Fruit fly (Drosophila melanogaster) whole organism, prepupa: ENCODE data around the gene PIP82.

Source experiments
- Blimp-1 ChIP-seq: fragments of 200-800 bp; sonication (Bioruptor generic); optimal IDR thresholded peaks from 3 replicates; lab custom pipeline; 2017; ENCODE audit warnings: missing biosample characterization, missing genetic modification characterization, mild to moderate bottlenecking, moderate library complexity, missing genetic modification reagents
- CG11762 ChIP-seq: fragments of 200-800 bp; sonication (Bioruptor generic); optimal IDR thresholded peaks from 3 replicates; lab custom pipeline; 2016; ENCODE audit warnings: missing biosample characterization, missing genetic modification characterization; ENCODE audit not compliant: insufficient read depth
- CG11902 ChIP-seq: fragments of 200-800 bp; sonication (Bioruptor generic); optimal IDR thresholded peaks from 3 replicates; lab custom pipeline; 2016; ENCODE audit warnings: missing biosample characterization, missing genetic modification characterization
- CG15336 ChIP-seq: fragments of 200-800 bp; sonication (Bioruptor generic); IDR thresholded peaks from 2 replicates; pipeline ENCODE4 v1.3.6; 2022; ENCODE audit warnings: missing biosample characterization, missing genetic modification characterization
- CG3032 ChIP-seq: fragments of 200-800 bp; optimal IDR thresholded peaks from 2 replicates; lab custom pipeline; 2019; ENCODE audit warnings: missing biosample characterization, mild to moderate bottlenecking, missing genetic modification characterization, moderate library complexity
- CG31627 ChIP-seq: fragments of 200-800 bp; sonication (Bioruptor generic); optimal IDR thresholded peaks from 3 replicates; lab custom pipeline; 2016; ENCODE audit warnings: missing biosample characterization, missing genetic modification characterization
- CG34406 ChIP-seq: fragments of 200-800 bp; sonication (Bioruptor generic); optimal IDR thresholded peaks from 3 replicates; lab custom pipeline; 2016; ENCODE audit warnings: missing biosample characterization, missing genetic modification characterization
- CG4318 ChIP-seq: fragments of 200-800 bp; sonication (Bioruptor generic); optimal IDR thresholded peaks from 3 replicates; lab custom pipeline; 2017; ENCODE audit warnings: missing biosample characterization, mild to moderate bottlenecking, missing genetic modification characterization
- CG6276 ChIP-seq: fragments of 200-800 bp; sonication (Bioruptor generic); optimal IDR thresholded peaks from 2 replicates; lab custom pipeline; 2017; ENCODE audit warnings: missing biosample characterization, mild to moderate bottlenecking, missing genetic modification characterization
- CG7368 ChIP-seq: fragments of 200-800 bp; sonication (Bioruptor generic); optimal IDR thresholded peaks from 3 replicates; lab custom pipeline; 2016; ENCODE audit warnings: missing biosample characterization, missing genetic modification characterization
- CG8319 ChIP-seq: fragments of 200-800 bp; sonication (Bioruptor generic); optimal IDR thresholded peaks from 3 replicates; lab custom pipeline; 2016; ENCODE audit warnings: missing biosample characterization, missing genetic modification characterization
- CG8632 ChIP-seq: fragments of 200-800 bp; sonication (Bioruptor generic); optimal IDR thresholded peaks from 3 replicates; lab custom pipeline; 2016; ENCODE audit warnings: missing biosample characterization, missing genetic modification characterization
- Eip75B ChIP-seq: fragments of 200-800 bp; sonication (Bioruptor generic); optimal IDR thresholded peaks from 3 replicates; lab custom pipeline; 2016; ENCODE audit warnings: missing biosample characterization, missing genetic modification characterization
- Eip78C ChIP-seq: fragments of 200-800 bp; sonication (Bioruptor generic); peaks from one replicate; lab custom pipeline; 2016; ENCODE audit warnings: missing biosample characterization, missing genetic modification characterization
- Eip93F ChIP-seq: fragments of 200-800 bp; sonication (Bioruptor generic); optimal IDR thresholded peaks from 2 replicates; lab custom pipeline; 2016; ENCODE audit warnings: missing biosample characterization, mild to moderate bottlenecking, missing genetic modification characterization
- Gug ChIP-seq: fragments of 200-800 bp; sonication (Bioruptor generic); IDR thresholded peaks from 2 replicates; pipeline ENCODE4 v1.3.6; 2022; ENCODE audit warnings: missing biosample characterization, missing genetic modification characterization
- Hr38 ChIP-seq: sonication (Bioruptor generic); optimal IDR thresholded peaks from 2 replicates; lab custom pipeline; 2016; ENCODE audit warnings: missing biosample characterization, missing genetic modification characterization
- Hr39 ChIP-seq: fragments of 200-800 bp; sonication (Bioruptor generic); optimal IDR thresholded peaks from 2 replicates; lab custom pipeline; 2016; ENCODE audit warnings: missing biosample characterization, missing genetic modification characterization
- Hr4 ChIP-seq: fragments of 200-800 bp; sonication (Bioruptor generic); optimal IDR thresholded peaks from 3 replicates; lab custom pipeline; 2016; ENCODE audit warnings: missing biosample characterization, missing genetic modification characterization
- Lpt ChIP-seq: fragments of 200-800 bp; sonication (Bioruptor generic); optimal IDR thresholded peaks from 3 replicates; lab custom pipeline; 2016; ENCODE audit warnings: missing biosample characterization, missing genetic modification characterization
- Met ChIP-seq: fragments of 200-800 bp; sonication (Bioruptor generic); optimal IDR thresholded peaks from 3 replicates; lab custom pipeline; 2016; ENCODE audit warnings: missing biosample characterization, missing genetic modification characterization
- OdsH ChIP-seq: fragments of 200-800 bp; sonication (Bioruptor generic); optimal IDR thresholded peaks from 3 replicates; lab custom pipeline; 2016; ENCODE audit warnings: missing biosample characterization, missing genetic modification characterization
- Sox14 ChIP-seq: fragments of 200-800 bp; sonication (Bioruptor generic); optimal IDR thresholded peaks from 3 replicates; lab custom pipeline; 2016; ENCODE audit warnings: missing biosample characterization, missing genetic modification characterization
- Sox15 ChIP-seq: fragments of 200-800 bp; sonication (Bioruptor generic); optimal IDR thresholded peaks from 3 replicates; lab custom pipeline; 2016; ENCODE audit warnings: missing biosample characterization, missing genetic modification characterization
- achi ChIP-seq: fragments of 200-800 bp; sonication (Bioruptor generic); optimal IDR thresholded peaks from 3 replicates; lab custom pipeline; 2016; ENCODE audit warnings: missing biosample characterization, missing genetic modification characterization
- acj6 ChIP-seq: fragments of 200-800 bp; sonication (Bioruptor generic); optimal IDR thresholded peaks from 3 replicates; lab custom pipeline; 2016; ENCODE audit warnings: missing biosample characterization, missing genetic modification characterization
- dac ChIP-seq: fragments of 200-800 bp; sonication (Bioruptor generic); optimal IDR thresholded peaks from 2 replicates; lab custom pipeline; 2017; ENCODE audit warnings: missing biosample characterization, mild to moderate bottlenecking, missing genetic modification characterization
- dsx ChIP-seq: fragments of 200-800 bp; optimal IDR thresholded peaks from 3 replicates; lab custom pipeline; 2019; ENCODE audit warnings: missing biosample characterization, mild to moderate bottlenecking, missing genetic modification characterization, moderate library complexity; ENCODE audit not compliant: poor library complexity, severe bottlenecking
- esn ChIP-seq: fragments of 200-800 bp; sonication (Bioruptor generic); optimal IDR thresholded peaks from 2 replicates; lab custom pipeline; 2016; ENCODE audit warnings: missing biosample characterization, mild to moderate bottlenecking, missing genetic modification characterization, moderate library complexity
- fd59A ChIP-seq: fragments of 200-800 bp; sonication (Bioruptor generic); optimal IDR thresholded peaks from 2 replicates; lab custom pipeline; 2017; ENCODE audit warnings: missing biosample characterization, mild to moderate bottlenecking, missing genetic modification characterization, missing genetic modification reagents
- fd85E ChIP-seq: fragments of 200-800 bp; sonication (Bioruptor generic); optimal IDR thresholded peaks from 3 replicates; lab custom pipeline; 2016; ENCODE audit warnings: missing biosample characterization, missing genetic modification characterization
- net ChIP-seq: fragments of 200-800 bp; sonication (Bioruptor generic); optimal IDR thresholded peaks from 3 replicates; lab custom pipeline; 2016; ENCODE audit warnings: missing biosample characterization, missing genetic modification characterization
- pdm3 ChIP-seq: fragments of 200-800 bp; sonication (Bioruptor generic); optimal IDR thresholded peaks from 3 replicates; lab custom pipeline; 2016; ENCODE audit warnings: missing biosample characterization, missing genetic modification characterization
- spab ChIP-seq: fragments of 200-800 bp; sonication (Bioruptor generic); optimal IDR thresholded peaks from 2 replicates; lab custom pipeline; 2017; ENCODE audit warnings: missing biosample characterization, mild to moderate bottlenecking, missing genetic modification characterization, missing genetic modification reagents
- ss ChIP-seq, 2 experiments: fragments of 200-800 bp; sonication (Bioruptor generic); optimal IDR thresholded peaks; 2 replicates in 1 of 2; 3 replicates in 1 of 2; lab custom pipeline; 2017 to 2018; ENCODE audit warnings: mild to moderate bottlenecking in 2 of 2, missing biosample characterization in 2 of 2, missing genetic modification characterization in 2 of 2, moderate library complexity in 1 of 2
- svp ChIP-seq: fragments of 200-800 bp; sonication (Bioruptor generic); peaks from one replicate; lab custom pipeline; 2016; ENCODE audit warnings: missing biosample characterization, missing genetic modification characterization
- topi ChIP-seq: fragments of 200-800 bp; sonication (Bioruptor generic); optimal IDR thresholded peaks from 3 replicates; lab custom pipeline; 2016; ENCODE audit warnings: missing biosample characterization, missing genetic modification characterization
- vri ChIP-seq: fragments of 200-800 bp; sonication (Bioruptor generic); optimal IDR thresholded peaks from 3 replicates; lab custom pipeline; 2016; ENCODE audit warnings: missing biosample characterization, mild to moderate bottlenecking, missing genetic modification characterization

PIP82 gene

dm6 chrX:8490291-8490975 lies 39.1 kb downstream of the PIP82 start:
- TF ChIP-seq esn (GFP tag; lab: Kevin White, UChicago) (no peak), CG8632 (no peak), Eip78C (GFP tag; lab: Kevin White, UChicago) (peak; percentile 47), net (GFP tag; lab: Kevin White, UChicago) (no peak), Blimp-1 (GFP tag; lab: Kevin White, UChicago) (no peak), vri (peak; percentile 3), CG3032 (tag; lab: Kevin White, UChicago) (no peak), Met (GFP tag; lab: Kevin White, UChicago) (no peak), Eip93F (no peak)

DNA sequence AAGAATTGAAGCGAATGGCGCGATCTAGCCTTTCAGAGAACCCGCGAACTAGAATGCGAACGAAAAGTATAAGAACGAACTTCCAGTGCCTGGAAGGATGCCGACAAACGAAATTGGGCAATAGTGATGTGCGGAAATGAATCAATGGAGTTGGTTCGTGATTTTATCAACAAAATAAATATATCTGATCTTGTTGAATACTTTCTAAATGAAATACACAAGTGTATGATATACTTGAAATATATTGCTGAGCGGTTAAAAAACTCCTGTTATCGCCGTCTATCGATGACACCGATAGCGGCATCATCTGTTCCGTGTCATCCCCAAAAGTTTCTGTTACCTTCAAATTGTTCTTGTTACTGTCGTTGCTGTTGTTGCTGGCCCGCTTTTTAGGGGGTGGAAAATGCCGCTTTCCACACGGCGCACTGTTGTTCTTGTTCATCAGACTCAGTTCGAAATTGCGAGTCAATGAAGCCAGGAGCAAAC lies 40.0 kb downstream of the PIP82 start, which contains the start of gene otu:
otu (minus strand) TSS at position 51 of the 486 bp plus-strand sequence.
- TF ChIP-seq CG11902 (GFP tag; lab: Kevin White, UChicago): no peak
- TF ChIP-seq Gug (GFP tag; lab: Robert Waterston, UW): no peak
- no peak for TF ChIP-seq Hr4 (GFP tag; lab: Kevin White, UChicago)
- no peak for TF ChIP-seq Met (GFP tag; lab: Kevin White, UChicago)
- no peak for TF ChIP-seq Hr39 (GFP tag; lab: Kevin White, UChicago)
- no peak for TF ChIP-seq Blimp-1 (GFP tag; lab: Kevin White, UChicago)

DNA sequence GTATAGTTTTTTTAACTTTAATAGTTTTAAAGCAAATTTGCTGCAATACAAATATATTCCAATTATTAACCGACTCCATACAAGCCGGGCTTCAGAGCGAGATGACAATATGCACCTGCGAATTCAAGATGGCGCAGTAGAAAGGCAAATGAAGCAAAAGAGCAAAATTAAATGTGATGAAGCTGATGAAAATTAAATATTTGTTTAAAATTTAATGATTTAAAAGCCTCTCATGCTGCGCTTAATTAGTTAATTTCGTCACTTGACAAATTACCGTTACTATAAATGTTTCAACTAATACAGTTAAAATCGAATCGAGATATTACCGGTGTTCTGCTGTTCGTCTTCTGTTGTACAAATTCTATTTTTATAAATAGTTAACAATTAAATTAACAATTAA lies 40.5 kb downstream of the PIP82 start, which contains the start of gene CG33181:
CG33181 (plus strand) TSS at position 301 of the 400 bp plus-strand sequence.
- TF ChIP-seq pdm3 (GFP tag; lab: Kevin White, UChicago) (no peak), Hr38 (GFP tag; lab: Kevin White, UChicago) (no peak), Eip75B (GFP tag; lab: Kevin White, UChicago) (no peak), CG4318 (GFP tag; lab: Kevin White, UChicago) (no peak), CG3032 (tag; lab: Kevin White, UChicago) (no peak), CG34406 (GFP tag; lab: Kevin White, UChicago) (no peak), Eip78C (GFP tag; lab: Kevin White, UChicago) (no peak), CG6276 (GFP tag; lab: Kevin White, UChicago) (no peak), CG11762 (no peak), CG31627 (GFP tag; lab: Kevin White, UChicago) (no peak), Gug (GFP tag; lab: Robert Waterston, UW) (no peak), Sox14 (GFP tag; lab: Kevin White, UChicago) (no peak)
- TF ChIP-seq, all 60 proteins: peak for 0

dm6 chrX:8484778-8485177 lies 44.7 kb downstream of the PIP82 start:
- TF ChIP-seq CG7368 (GFP tag; lab: Kevin White, UChicago): no peak
- TF ChIP-seq fd59A: no peak

DNA sequence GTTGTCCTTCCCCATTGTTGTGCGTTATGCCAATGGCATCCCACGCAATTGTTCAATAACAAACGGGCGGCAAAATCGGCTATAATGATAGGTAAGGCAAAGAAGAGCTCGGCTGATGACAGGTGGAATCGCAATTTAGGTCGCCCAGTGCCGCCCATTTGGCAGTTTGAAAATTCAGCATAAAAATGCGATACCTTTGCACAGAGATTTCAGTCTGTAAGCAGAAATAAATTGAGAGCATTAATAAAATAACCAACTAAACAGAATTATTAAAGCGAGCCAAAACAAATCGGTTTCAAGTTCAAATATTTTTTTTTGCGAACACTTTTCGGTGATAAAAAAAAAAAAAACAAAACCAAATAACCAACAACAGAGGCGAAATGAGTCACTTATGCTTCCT lies 45.8 kb downstream of the PIP82 start, which contains the start of gene CG33223:
CG33223 (minus strand) TSS at position 215 of the 400 bp plus-strand sequence.
- TF ChIP-seq spab (GFP tag; lab: Kevin White, UChicago): no peak
- no peak for TF ChIP-seq CG15336 (GFP tag; lab: Robert Waterston, UW)
- TF ChIP-seq ss (GFP tag; optimal IDR thresholded peaks at IDR 0.05; lab: Kevin White, UChicago): no peak
- no peak for TF ChIP-seq esn (GFP tag; lab: Kevin White, UChicago)
- TF ChIP-seq Gug (GFP tag; lab: Robert Waterston, UW): no peak
- no peak for TF ChIP-seq net (GFP tag; lab: Kevin White, UChicago)
- TF ChIP-seq Hr4 (GFP tag; lab: Kevin White, UChicago): no peak
- TF ChIP-seq Hr39 (GFP tag; lab: Kevin White, UChicago): no peak
- TF ChIP-seq, all 60 proteins: peak for 0

- TF ChIP-seq CG4318 (GFP tag; lab: Kevin White, UChicago) (no peak), achi (no peak), fd85E (GFP tag; lab: Kevin White, UChicago) (no peak), dac (no peak), dsx (GFP tag; lab: Kevin White, UChicago) (no peak), CG34406 (GFP tag; lab: Kevin White, UChicago) (no peak), OdsH (GFP tag; lab: Kevin White, UChicago) (no peak), CG6276 (GFP tag; lab: Kevin White, UChicago) (no peak), Sox15 (GFP tag; lab: Kevin White, UChicago) (no peak), CG11762 (no peak), svp (no peak), CG11902 (GFP tag; lab: Kevin White, UChicago) (no peak), CG8319 (GFP tag; lab: Kevin White, UChicago) (no peak), CG31627 (GFP tag; lab: Kevin White, UChicago) (no peak), acj6 (GFP tag; lab: Kevin White, UChicago) (no peak), spab (GFP tag; lab: Kevin White, UChicago) (no peak), Lpt (no peak), fd59A (no peak), topi (GFP tag; lab: Kevin White, UChicago) (no peak), Sox14 (GFP tag; lab: Kevin White, UChicago) (no peak)
Measured at dm6 chrX:8481462-8481861, 48.0 kb downstream of the PIP82 start, which contains the start of gene Cp38. Gene Cp38 (plus strand): TSS chrX:8481837.
